Worm (Caenorhabditis elegans) whole organism, L4 larva: ENCODE results near the gene C55A1.6.
"Not testable (repeated sequence)": the region's sequence is repeated elsewhere in the genome, so short reads cannot be mapped to it uniquely, and the experiment has no call there.

Experiments used
- R02D3.7 ChIP-seq: fragments of 150-350 bp; sonication (generic microtip); optimal IDR thresholded peaks from 3 replicates; lab custom pipeline; 2014; ENCODE audit warnings: missing biosample characterization, missing genetic modification characterization
- T20F7.1 ChIP-seq: fragments of 200-800 bp; sonication (Bioruptor generic); optimal IDR thresholded peaks from 2 replicates; lab custom pipeline; 2018; ENCODE audit warnings: mild to moderate bottlenecking, missing genetic modification characterization, missing compliant biosample characterization
- ZK546.5 ChIP-seq, 2 experiments: sonication (generic microtip); optimal IDR thresholded peaks; 2 replicates each; lab custom pipeline; 2017; ENCODE audit warnings: missing biosample characterization in 2 of 2, missing genetic modification characterization in 2 of 2
- aha-1 ChIP-seq: fragments of 150-350 bp; peaks from one replicate; lab custom pipeline; 2014; ENCODE audit warnings: missing biosample characterization, missing genetic modification characterization
- aly-2 ChIP-seq: sonication (generic microtip); optimal IDR thresholded peaks from 2 replicates; lab custom pipeline; 2018; ENCODE audit warnings: missing biosample characterization, missing genetic modification characterization
- attf-4 ChIP-seq: sonication (generic microtip); optimal IDR thresholded peaks from 3 replicates; lab custom pipeline; 2017; ENCODE audit warnings: missing biosample characterization, missing genetic modification characterization
- ceh-62 ChIP-seq: sonication (generic microtip); optimal IDR thresholded peaks from 2 replicates; lab custom pipeline; 2017; ENCODE audit warnings: missing biosample characterization, missing genetic modification characterization
- ceh-82 ChIP-seq: sonication (generic microtip); optimal IDR thresholded peaks from 2 replicates; lab custom pipeline; 2017; ENCODE audit warnings: missing biosample characterization, missing genetic modification characterization
- ctbp-1 ChIP-seq: fragments of 200-800 bp; sonication (Bioruptor generic); IDR thresholded peaks from 2 replicates; pipeline ENCODE4 v1.3.6; 2022; ENCODE audit warnings: missing genetic modification reagents, missing genetic modification characterization, missing compliant biosample characterization
- daf-16 ChIP-seq, 3 experiments: sonication (generic microtip); optimal IDR thresholded peaks; 2 replicates each; lab custom pipeline; 2016 to 2017; ENCODE audit warnings: missing genetic modification characterization in 3 of 3, missing genetic modification reagents in 3 of 3, mild to moderate bottlenecking in 2 of 3, missing compliant biosample characterization in 2 of 3, missing biosample characterization in 1 of 3, moderate library complexity in 1 of 3
- daf-19 ChIP-seq: fragments of 200-800 bp; sonication (Bioruptor generic); conservative IDR thresholded peaks from 2 replicates; pipeline ENCODE4 v1.3.6; 2022; ENCODE audit warnings: missing genetic modification characterization, missing compliant biosample characterization
- dmd-9 ChIP-seq: fragments of 200-800 bp; sonication (Bioruptor generic); IDR thresholded peaks from 2 replicates; pipeline ENCODE4 v1.3.6; 2022; ENCODE audit warnings: missing genetic modification reagents, missing genetic modification characterization, missing compliant biosample characterization
- dve-1 ChIP-seq: sonication (generic microtip); optimal IDR thresholded peaks from 2 replicates; lab custom pipeline; 2017; ENCODE audit warnings: antibody characterized with exemption, mild to moderate bottlenecking, missing genetic modification characterization, missing compliant biosample characterization; ENCODE audit not compliant: insufficient read depth
- egl-43 ChIP-seq: fragments of 200-800 bp; sonication (Bioruptor generic); IDR thresholded peaks from 2 replicates; pipeline ENCODE4 v1.3.6; 2022; ENCODE audit warnings: missing genetic modification reagents, missing genetic modification characterization, missing compliant biosample characterization
- fos-1 ChIP-seq: fragments of 150-350 bp; optimal IDR thresholded peaks from 2 replicates; lab custom pipeline; 2014; ENCODE audit warnings: missing biosample characterization, missing genetic modification characterization
- gei-8 ChIP-seq: fragments of 200-800 bp; sonication (Bioruptor generic); optimal IDR thresholded peaks from 2 replicates; lab custom pipeline; 2018; ENCODE audit warnings: mild to moderate bottlenecking, missing genetic modification characterization, missing compliant biosample characterization
- hlh-30 ChIP-seq: sonication (generic microtip); optimal IDR thresholded peaks from 2 replicates; lab custom pipeline; 2017; ENCODE audit warnings: antibody characterized with exemption, mild to moderate bottlenecking, missing genetic modification characterization, missing compliant biosample characterization; ENCODE audit not compliant: insufficient read depth
- hmg-1.1 ChIP-seq: fragments of 200-800 bp; sonication (Bioruptor generic); IDR thresholded peaks from 2 replicates; pipeline ENCODE4 v1.3.6; 2022; ENCODE audit warnings: missing genetic modification reagents, missing genetic modification characterization, missing compliant biosample characterization
- lin-13 ChIP-seq: fragments of 150-350 bp; optimal IDR thresholded peaks from 2 replicates; lab custom pipeline; 2014; ENCODE audit warnings: missing biosample characterization, missing genetic modification reagents, missing genetic modification characterization
- lir-3 ChIP-seq: sonication (generic microtip); optimal IDR thresholded peaks from 2 replicates; lab custom pipeline; 2016; ENCODE audit warnings: mild to moderate bottlenecking, missing genetic modification characterization, missing compliant biosample characterization
- madf-5 ChIP-seq, 2 experiments: fragments of 200-800 bp; sonication (Bioruptor generic); IDR thresholded peaks; 2 replicates each; pipeline ENCODE4 v1.3.6; 2022; ENCODE audit warnings: missing compliant biosample characterization in 2 of 2, missing genetic modification characterization in 2 of 2
- mxl-2 ChIP-seq: fragments of 200-800 bp; sonication (Bioruptor generic); conservative IDR thresholded peaks from 2 replicates; pipeline ENCODE4 v1.3.6; 2022; ENCODE audit warnings: missing genetic modification reagents, missing genetic modification characterization, missing compliant biosample characterization
- nhr-102 ChIP-seq: sonication (generic microtip); optimal IDR thresholded peaks from 2 replicates; lab custom pipeline; 2016; ENCODE audit warnings: mild to moderate bottlenecking, missing genetic modification characterization, moderate library complexity, missing compliant biosample characterization
- nhr-11 ChIP-seq: fragments of 150-350 bp; optimal IDR thresholded peaks from 2 replicates; lab custom pipeline; 2014; ENCODE audit warnings: missing biosample characterization, missing genetic modification characterization
- nhr-6 ChIP-seq: fragments of 150-350 bp; optimal IDR thresholded peaks from 2 replicates; lab custom pipeline; 2014; ENCODE audit warnings: missing biosample characterization, missing genetic modification characterization
- sdz-12 ChIP-seq: fragments of 200-800 bp; sonication (Bioruptor generic); optimal IDR thresholded peaks from 2 replicates; lab custom pipeline; 2018; ENCODE audit warnings: mild to moderate bottlenecking, missing genetic modification characterization, missing compliant biosample characterization
- tag-97 ChIP-seq: fragments of 200-800 bp; sonication (Bioruptor generic); IDR thresholded peaks from 2 replicates; pipeline ENCODE4 v1.3.6; 2022; ENCODE audit warnings: missing genetic modification characterization, missing compliant biosample characterization
- zfp-3 ChIP-seq: fragments of 200-800 bp; sonication (Bioruptor generic); conservative IDR thresholded peaks from 2 replicates; pipeline ENCODE4 v1.3.6; 2022; ENCODE audit warnings: missing genetic modification reagents, missing genetic modification characterization, missing compliant biosample characterization
- zip-11 ChIP-seq: fragments of 200-800 bp; sonication (Bioruptor generic); IDR thresholded peaks from 2 replicates; pipeline ENCODE4 v1.3.6; 2022; ENCODE audit warnings: missing genetic modification characterization, missing compliant biosample characterization
- ztf-7 ChIP-seq: fragments of 150-350 bp; optimal IDR thresholded peaks from 2 replicates; lab custom pipeline; 2014; ENCODE audit warnings: missing biosample characterization, missing genetic modification characterization

Gene C55A1.6

DNA sequence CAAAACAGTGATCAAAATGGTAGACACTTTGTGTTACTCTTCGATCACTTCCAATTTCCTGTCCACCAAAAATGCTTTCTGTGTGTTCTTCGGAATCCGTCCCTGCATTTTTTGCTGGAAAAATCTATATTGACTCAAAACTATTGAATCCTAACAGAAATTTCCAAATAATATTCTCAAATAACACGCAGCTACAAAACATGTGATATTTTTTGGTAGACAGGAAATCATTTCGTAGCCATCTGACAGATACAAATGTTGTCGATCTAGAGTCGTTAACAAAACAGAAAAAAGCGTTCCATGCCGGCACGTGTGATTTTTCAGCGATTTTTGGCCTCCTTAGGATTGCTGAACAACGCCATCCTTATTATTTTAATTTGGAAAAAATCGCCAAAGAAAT, 34.9 kb upstream of the C55A1.6 start, which contains the start of gene str-263 (continued):
- TF ChIP-seq dmd-9 (GFP tag; lab: Robert Waterston, UW) (no peak), ceh-82 (no peak), ceh-62 (tag; lab: Kevin White, UChicago) (no peak), nhr-6 (tag; lab: Kevin White, UChicago) (no peak)

DNA sequence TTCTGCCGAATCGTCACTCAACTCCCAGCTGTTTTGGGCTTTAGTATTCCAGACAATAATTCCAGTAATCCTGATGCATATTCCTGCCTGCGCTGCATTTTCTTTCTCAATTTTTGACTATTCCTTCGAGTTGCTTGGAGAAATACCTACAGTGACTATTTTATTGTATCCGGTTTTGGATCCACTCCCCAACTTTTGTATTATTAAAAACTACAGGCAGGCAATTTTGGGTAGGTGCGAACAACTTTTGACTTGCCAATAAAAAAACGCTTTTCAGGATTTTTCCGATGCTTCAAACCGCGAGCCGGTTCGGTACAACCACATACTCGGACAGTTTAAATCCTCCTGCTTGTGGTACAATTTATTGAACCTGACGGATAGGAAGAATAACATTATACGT, 33.3 kb upstream of the C55A1.6 start:
- TF ChIP-seq T20F7.1 (no peak), aha-1 (tag; lab: Kevin White, UChicago) (peak; percentile 95)

DNA sequence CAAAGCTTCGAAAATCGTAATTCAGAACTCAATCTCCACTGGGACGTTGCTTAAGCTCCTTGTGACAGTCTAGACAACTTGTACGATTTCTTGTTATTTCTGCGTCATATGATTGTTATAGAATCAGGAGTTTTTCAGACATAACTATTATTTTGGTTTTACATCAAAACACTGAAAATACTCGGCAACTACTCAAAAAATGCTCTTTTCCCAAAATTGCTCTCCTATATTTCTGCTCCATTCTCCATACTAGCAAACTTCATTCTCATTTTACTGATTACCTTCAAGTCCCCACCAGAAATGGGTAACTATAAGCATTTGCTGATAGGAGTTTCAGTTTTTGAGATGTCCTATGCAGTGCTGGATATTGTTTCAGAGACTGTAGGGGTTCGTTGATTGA, 26.3 kb upstream of the C55A1.6 start, which contains the start of gene C55A1.1:
Gene C55A1.1, plus strand, starts transcription at position 301 of the 400 bp plus-strand sequence.
- TF ChIP-seq hmg-1.1 (GFP tag; lab: Robert Waterston, UW): no peak
- TF ChIP-seq gei-8: no peak
- no peak for TF ChIP-seq daf-19

DNA sequence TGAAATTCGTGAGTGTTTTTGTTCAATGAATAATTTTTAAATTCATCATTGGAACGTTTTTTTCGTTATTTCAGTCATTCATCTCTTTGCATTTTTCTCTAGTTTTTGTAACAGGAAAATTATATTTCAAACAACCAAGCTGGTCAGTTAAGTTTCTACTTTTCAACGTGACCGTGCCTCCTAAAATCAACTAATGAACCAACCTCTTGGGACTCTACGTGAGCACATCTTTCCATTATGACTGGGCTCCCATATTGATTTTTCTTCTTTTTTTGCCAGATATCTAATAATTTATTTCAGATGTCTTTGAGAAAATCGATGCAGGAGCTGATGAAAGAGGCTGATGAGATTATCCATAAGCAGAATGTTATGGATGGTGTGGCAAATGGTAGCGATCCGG, 22.3 kb upstream of the C55A1.6 start, which contains the start of gene C55A1.11:
Gene C55A1.11, plus strand, starts transcription at position 301 of the 400 bp plus-strand sequence.
- TF ChIP-seq mxl-2 (GFP tag; lab: Robert Waterston, UW): no peak
- TF ChIP-seq ZK546.5 (tag; optimal IDR thresholded peaks at IDR 0.05; lab: Kevin White, UChicago): no peak
- no peak for TF ChIP-seq egl-43
- TF ChIP-seq nhr-102: no peak
- no peak for TF ChIP-seq dmd-9 (GFP tag; lab: Robert Waterston, UW)
- no peak for TF ChIP-seq nhr-11 (tag; lab: Kevin White, UChicago)
- no peak for TF ChIP-seq ztf-7

DNA sequence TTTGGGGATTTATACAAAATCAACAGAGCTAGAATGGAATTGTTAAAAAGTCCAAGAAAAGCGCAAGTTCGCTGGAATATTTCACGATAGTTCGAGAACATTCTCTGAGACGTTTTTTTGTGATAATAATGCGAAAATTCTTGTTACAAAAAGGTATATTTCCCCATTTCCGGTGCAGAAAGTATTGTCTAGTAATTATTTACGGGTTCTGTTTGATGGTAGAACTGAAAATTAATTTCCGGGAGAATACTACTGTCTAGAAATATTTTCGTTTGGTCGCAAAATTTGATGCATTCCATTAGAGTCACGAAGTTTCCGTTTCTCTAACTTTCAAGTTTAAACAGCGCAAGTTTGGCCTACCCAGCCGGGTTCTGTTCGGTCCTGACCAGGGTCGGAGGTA, 18.3 kb upstream of the C55A1.6 start, which contains the start of gene str-248:
Gene str-248, minus strand, starts transcription at position 101 of the 400 bp plus-strand sequence.
- TF ChIP-seq dve-1 (tag; lab: Kevin White, UChicago) (no peak), aha-1 (tag; lab: Kevin White, UChicago) (peak; percentile 8)

DNA sequence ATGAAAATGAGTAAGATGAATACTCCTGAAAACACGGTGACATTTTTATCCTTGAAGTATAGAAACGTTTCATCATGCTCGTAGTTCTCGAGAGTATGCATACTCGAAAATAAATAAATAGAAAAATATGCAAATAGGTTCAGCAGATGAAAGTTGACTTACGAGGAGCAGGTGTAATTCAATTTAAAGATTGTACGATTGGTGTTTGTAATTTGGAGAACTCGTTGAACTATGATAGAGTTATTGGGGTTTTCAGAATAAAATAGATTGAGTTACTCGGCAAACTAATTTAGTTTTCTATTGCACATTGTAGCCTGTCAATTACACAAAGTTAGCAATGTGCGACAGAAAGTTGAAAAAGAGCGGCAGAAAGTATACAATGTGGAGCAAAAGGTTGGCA, 9.0 kb upstream of the C55A1.6 start, which contains the start of gene srz-44:
Gene srz-44, minus strand, starts transcription at position 101 of the 400 bp plus-strand sequence.
- TF ChIP-seq aly-2 (tag; lab: Kevin White, UChicago): no peak
- no peak for TF ChIP-seq ctbp-1
- TF ChIP-seq R02D3.7 (tag; lab: Kevin White, UChicago): no peak
- no peak for TF ChIP-seq zip-11 (GFP tag; lab: Robert Waterston, UW)
- no peak for TF ChIP-seq hlh-30
- TF ChIP-seq nhr-6 (tag; lab: Kevin White, UChicago): no peak
- TF ChIP-seq gei-8: no peak
- TF ChIP-seq ZK546.5 (tag; optimal IDR thresholded peaks at IDR 0.05; lab: Kevin White, UChicago): no peak
- no peak for TF ChIP-seq lir-3 (tag; lab: Kevin White, UChicago)
- no peak for TF ChIP-seq lin-13 (GFP tag; lab: Kevin White, UChicago)
- no peak for TF ChIP-seq fos-1
- TF ChIP-seq attf-4: no peak
- TF ChIP-seq sdz-12 (GFP tag; lab: Kevin White, UChicago): no peak
- no peak for TF ChIP-seq daf-16 (GFP tag; optimal IDR thresholded peaks at IDR 0.05; lab: Kevin White, UChicago)
- no peak for TF ChIP-seq daf-16 (tag; optimal IDR thresholded peaks at IDR 0.05; lab: Kevin White, UChicago)
- no peak for TF ChIP-seq tag-97 (GFP tag; lab: Robert Waterston, UW)

DNA sequence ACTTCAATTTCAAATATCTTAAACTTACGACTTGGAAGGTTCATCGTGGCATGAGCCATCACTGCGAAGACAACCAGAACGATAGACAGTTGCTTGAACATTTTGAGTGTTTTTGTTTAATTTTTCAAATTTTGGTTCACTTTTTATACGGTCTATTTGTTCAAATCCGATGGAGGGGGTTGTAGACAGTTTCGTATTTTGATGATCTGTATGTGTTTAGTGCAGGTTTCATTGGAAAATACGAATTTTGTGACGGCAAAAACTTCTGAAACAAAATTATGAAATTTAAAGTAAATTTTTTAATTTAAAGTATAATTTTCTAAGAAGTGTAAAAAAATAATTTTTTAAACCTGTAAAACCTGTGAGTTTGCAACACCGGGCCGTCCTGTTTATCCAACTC, 4.6 kb upstream of the C55A1.6 start, which contains the start of gene C55A1.4:
Gene C55A1.4, minus strand, starts transcription at position 101 of the 400 bp plus-strand sequence.
- TF ChIP-seq madf-5 (GFP tag; IDR thresholded peaks at IDR 0.05; lab: Robert Waterston, UW); zfp-3 (GFP tag; lab: Robert Waterston, UW); zip-11 (GFP tag; lab: Robert Waterston, UW): not testable (repeated sequence)
- TF ChIP-seq, all 104 proteins: peak for 0; not testable (repeated sequence) for 104
